Worm (Caenorhabditis elegans) whole organism, L4/young adult: ENCODE results near the gene F10C2.3.

Source experiments
- W03F9.2 ChIP-seq: fragments of 150-350 bp; optimal IDR thresholded peaks from 2 replicates; lab custom pipeline; 2014; ENCODE audit warnings: missing biosample characterization, missing genetic modification characterization
- dao-5 ChIP-seq: sonication (generic microtip); optimal IDR thresholded peaks from 2 replicates; lab custom pipeline; 2016; ENCODE audit warnings: missing genotype, missing genetic modification characterization, moderate library complexity, missing compliant biosample characterization
- him-1 ChIP-seq: sonication (generic microtip); optimal IDR thresholded peaks from 2 replicates; lab custom pipeline; 2016; ENCODE audit warnings: missing genotype, missing genetic modification reagents, missing genetic modification characterization, missing compliant biosample characterization

- TF ChIP-seq him-1 (tag; lab: Kevin White, UChicago) (no peak), W03F9.2 (tag; lab: Kevin White, UChicago) (no peak), dao-5 (no peak)
Observed at ce11 chrV:11985384-11985783, 34.7 kb upstream of the F10C2.3 start, which contains the start of gene mans-2.
